Fruit fly (Drosophila melanogaster) whole organism, prepupa: ENCODE data around the gene cocoon.

ENCODE experiments used
- Blimp-1 ChIP-seq: fragments of 200-800 bp; sonication (Bioruptor generic); optimal IDR thresholded peaks from 3 replicates; lab custom pipeline; 2017; ENCODE audit warnings: missing biosample characterization, missing genetic modification characterization, mild to moderate bottlenecking, moderate library complexity, missing genetic modification reagents
- CG10631 ChIP-seq: fragments of 200-800 bp; sonication (Bioruptor generic); optimal IDR thresholded peaks from 2 replicates; lab custom pipeline; 2016; ENCODE audit warnings: missing biosample characterization, missing genetic modification characterization
- CG11294 ChIP-seq: fragments of 200-800 bp; sonication (Bioruptor generic); IDR thresholded peaks from 2 replicates; pipeline ENCODE4 v1.3.6; 2022; ENCODE audit warnings: missing biosample characterization, missing genetic modification characterization
- CG11902 ChIP-seq: fragments of 200-800 bp; sonication (Bioruptor generic); optimal IDR thresholded peaks from 3 replicates; lab custom pipeline; 2016; ENCODE audit warnings: missing biosample characterization, missing genetic modification characterization
- CG3032 ChIP-seq: fragments of 200-800 bp; optimal IDR thresholded peaks from 2 replicates; lab custom pipeline; 2019; ENCODE audit warnings: missing biosample characterization, mild to moderate bottlenecking, missing genetic modification characterization, moderate library complexity
- CG32006 ChIP-seq: fragments of 200-800 bp; sonication (Bioruptor generic); optimal IDR thresholded peaks from 3 replicates; lab custom pipeline; 2017; ENCODE audit warnings: missing biosample characterization, mild to moderate bottlenecking, missing genetic modification characterization
- CG3919 ChIP-seq: fragments of 200-800 bp; sonication (Bioruptor generic); optimal IDR thresholded peaks from 3 replicates; lab custom pipeline; 2016; ENCODE audit warnings: missing biosample characterization, missing genetic modification characterization
- CG6163 ChIP-seq: fragments of 200-800 bp; sonication (Bioruptor generic); IDR thresholded peaks from 3 replicates; pipeline ENCODE4 v1.3.6; 2022; ENCODE audit warnings: missing biosample characterization, missing genetic modification characterization
- CG6276 ChIP-seq: fragments of 200-800 bp; sonication (Bioruptor generic); optimal IDR thresholded peaks from 2 replicates; lab custom pipeline; 2017; ENCODE audit warnings: missing biosample characterization, mild to moderate bottlenecking, missing genetic modification characterization
- CG6808 ChIP-seq: fragments of 200-800 bp; sonication (Bioruptor generic); optimal IDR thresholded peaks from 3 replicates; lab custom pipeline; 2017; ENCODE audit warnings: missing biosample characterization, missing genetic modification characterization, mild to moderate bottlenecking, moderate library complexity, missing genetic modification reagents
- CG7368 ChIP-seq: fragments of 200-800 bp; sonication (Bioruptor generic); optimal IDR thresholded peaks from 3 replicates; lab custom pipeline; 2016; ENCODE audit warnings: missing biosample characterization, missing genetic modification characterization
- CG8119 ChIP-seq: fragments of 200-800 bp; sonication (Bioruptor generic); IDR thresholded peaks from 3 replicates; pipeline ENCODE4 v1.3.6; 2022; ENCODE audit warnings: missing biosample characterization, missing genetic modification characterization
- CG8319 ChIP-seq: fragments of 200-800 bp; sonication (Bioruptor generic); optimal IDR thresholded peaks from 3 replicates; lab custom pipeline; 2016; ENCODE audit warnings: missing biosample characterization, missing genetic modification characterization
- CG8632 ChIP-seq: fragments of 200-800 bp; sonication (Bioruptor generic); optimal IDR thresholded peaks from 3 replicates; lab custom pipeline; 2016; ENCODE audit warnings: missing biosample characterization, missing genetic modification characterization
- CG9139 ChIP-seq: fragments of 200-800 bp; sonication (Bioruptor generic); optimal IDR thresholded peaks from 3 replicates; lab custom pipeline; 2017; ENCODE audit warnings: missing biosample characterization, mild to moderate bottlenecking, missing genetic modification characterization
- Eip78C ChIP-seq: fragments of 200-800 bp; sonication (Bioruptor generic); peaks from one replicate; lab custom pipeline; 2016; ENCODE audit warnings: missing biosample characterization, missing genetic modification characterization
- Eip93F ChIP-seq: fragments of 200-800 bp; sonication (Bioruptor generic); optimal IDR thresholded peaks from 2 replicates; lab custom pipeline; 2016; ENCODE audit warnings: missing biosample characterization, mild to moderate bottlenecking, missing genetic modification characterization
- Ets21C ChIP-seq: fragments of 200-800 bp; sonication (Bioruptor generic); optimal IDR thresholded peaks from 3 replicates; lab custom pipeline; 2016; ENCODE audit warnings: missing biosample characterization, missing genetic modification characterization
- Ets96B ChIP-seq: fragments of 200-800 bp; optimal IDR thresholded peaks from 2 replicates; lab custom pipeline; 2019; ENCODE audit warnings: missing biosample characterization, mild to moderate bottlenecking, missing genetic modification characterization, moderate library complexity
- Gug ChIP-seq: fragments of 200-800 bp; sonication (Bioruptor generic); IDR thresholded peaks from 2 replicates; pipeline ENCODE4 v1.3.6; 2022; ENCODE audit warnings: missing biosample characterization, missing genetic modification characterization
- Hr38 ChIP-seq: sonication (Bioruptor generic); optimal IDR thresholded peaks from 2 replicates; lab custom pipeline; 2016; ENCODE audit warnings: missing biosample characterization, missing genetic modification characterization
- Hr4 ChIP-seq: fragments of 200-800 bp; sonication (Bioruptor generic); optimal IDR thresholded peaks from 3 replicates; lab custom pipeline; 2016; ENCODE audit warnings: missing biosample characterization, missing genetic modification characterization
- OdsH ChIP-seq: fragments of 200-800 bp; sonication (Bioruptor generic); optimal IDR thresholded peaks from 3 replicates; lab custom pipeline; 2016; ENCODE audit warnings: missing biosample characterization, missing genetic modification characterization
- Smox ChIP-seq: fragments of 200-800 bp; sonication (Bioruptor generic); optimal IDR thresholded peaks from 3 replicates; lab custom pipeline; 2016; ENCODE audit warnings: missing biosample characterization, missing genetic modification characterization
- Sox14 ChIP-seq: fragments of 200-800 bp; sonication (Bioruptor generic); optimal IDR thresholded peaks from 3 replicates; lab custom pipeline; 2016; ENCODE audit warnings: missing biosample characterization, missing genetic modification characterization
- Sox15 ChIP-seq: fragments of 200-800 bp; sonication (Bioruptor generic); optimal IDR thresholded peaks from 3 replicates; lab custom pipeline; 2016; ENCODE audit warnings: missing biosample characterization, missing genetic modification characterization
- dac ChIP-seq: fragments of 200-800 bp; sonication (Bioruptor generic); optimal IDR thresholded peaks from 2 replicates; lab custom pipeline; 2017; ENCODE audit warnings: missing biosample characterization, mild to moderate bottlenecking, missing genetic modification characterization
- eg ChIP-seq: fragments of 200-800 bp; sonication (Bioruptor generic); IDR thresholded peaks from 3 replicates; pipeline ENCODE4 v1.3.6; 2022; ENCODE audit warnings: missing biosample characterization, missing genetic modification characterization
- fd59A ChIP-seq: fragments of 200-800 bp; sonication (Bioruptor generic); optimal IDR thresholded peaks from 2 replicates; lab custom pipeline; 2017; ENCODE audit warnings: missing biosample characterization, mild to moderate bottlenecking, missing genetic modification characterization, missing genetic modification reagents
- fkh ChIP-seq: fragments of 200-800 bp; sonication (Bioruptor generic); optimal IDR thresholded peaks from 3 replicates; lab custom pipeline; 2017; ENCODE audit warnings: missing biosample characterization, mild to moderate bottlenecking, missing genetic modification characterization, moderate library complexity
- lz ChIP-seq: fragments of 200-800 bp; sonication (Bioruptor generic); optimal IDR thresholded peaks from 3 replicates; lab custom pipeline; 2016; ENCODE audit warnings: missing biosample characterization, missing genetic modification characterization
- net ChIP-seq: fragments of 200-800 bp; sonication (Bioruptor generic); optimal IDR thresholded peaks from 3 replicates; lab custom pipeline; 2016; ENCODE audit warnings: missing biosample characterization, missing genetic modification characterization
- pdm3 ChIP-seq: fragments of 200-800 bp; sonication (Bioruptor generic); optimal IDR thresholded peaks from 3 replicates; lab custom pipeline; 2016; ENCODE audit warnings: missing biosample characterization, missing genetic modification characterization
- salr ChIP-seq, 2 experiments: fragments of 200-800 bp; sonication (Bioruptor generic); optimal IDR thresholded peaks; 3 replicates each; lab custom pipeline; 2016 to 2018; ENCODE audit warnings: missing biosample characterization in 2 of 2, missing genetic modification characterization in 2 of 2, mild to moderate bottlenecking in 1 of 2
- spab ChIP-seq: fragments of 200-800 bp; sonication (Bioruptor generic); optimal IDR thresholded peaks from 2 replicates; lab custom pipeline; 2017; ENCODE audit warnings: missing biosample characterization, mild to moderate bottlenecking, missing genetic modification characterization, missing genetic modification reagents
- ss ChIP-seq, 2 experiments: fragments of 200-800 bp; sonication (Bioruptor generic); optimal IDR thresholded peaks; 2 replicates in 1 of 2; 3 replicates in 1 of 2; lab custom pipeline; 2017 to 2018; ENCODE audit warnings: mild to moderate bottlenecking in 2 of 2, missing biosample characterization in 2 of 2, missing genetic modification characterization in 2 of 2, moderate library complexity in 1 of 2
- svp ChIP-seq: fragments of 200-800 bp; sonication (Bioruptor generic); peaks from one replicate; lab custom pipeline; 2016; ENCODE audit warnings: missing biosample characterization, missing genetic modification characterization
- topi ChIP-seq: fragments of 200-800 bp; sonication (Bioruptor generic); optimal IDR thresholded peaks from 3 replicates; lab custom pipeline; 2016; ENCODE audit warnings: missing biosample characterization, missing genetic modification characterization
- vri ChIP-seq: fragments of 200-800 bp; sonication (Bioruptor generic); optimal IDR thresholded peaks from 3 replicates; lab custom pipeline; 2016; ENCODE audit warnings: missing biosample characterization, mild to moderate bottlenecking, missing genetic modification characterization

The cocoon gene

dm6 chr3L:15497902-15498301 lies 24.0 kb upstream of the cocoon start, which contains the start of gene CG7276:
Gene CG7276, plus strand, starts transcription at chr3L:15498202.
- no peak for TF ChIP-seq pdm3 (GFP tag; lab: Kevin White, UChicago)

- TF ChIP-seq ss (GFP tag; optimal IDR thresholded peaks at IDR 0.05; lab: Kevin White, UChicago) (no peak), Sox15 (GFP tag; lab: Kevin White, UChicago) (no peak), Blimp-1 (GFP tag; lab: Kevin White, UChicago) (no peak), Hr4 (GFP tag; lab: Kevin White, UChicago) (no peak), topi (GFP tag; lab: Kevin White, UChicago) (no peak), Sox14 (GFP tag; lab: Kevin White, UChicago) (no peak), salr (GFP tag; optimal IDR thresholded peaks at IDR 0.05; lab: Kevin White, UChicago) (no peak), Ets96B (tag; lab: Kevin White, UChicago) (no peak), Gug (GFP tag; lab: Robert Waterston, UW) (no peak), pdm3 (GFP tag; lab: Kevin White, UChicago) (no peak), CG11902 (GFP tag; lab: Kevin White, UChicago) (no peak), OdsH (GFP tag; lab: Kevin White, UChicago) (no peak), lz (GFP tag; lab: Kevin White, UChicago) (no peak), Hr38 (no peak), CG6808 (GFP tag; lab: Kevin White, UChicago) (no peak), CG9139 (GFP tag; lab: Kevin White, UChicago) (no peak), spab (no peak), CG8632 (GFP tag; lab: Kevin White, UChicago) (no peak), CG7368 (GFP tag; lab: Kevin White, UChicago) (no peak)
Observed at dm6 chr3L:15496274-15496673, 22.4 kb upstream of the cocoon start, which contains the start of gene CG13455. Gene CG13455, plus strand, starts transcription at chr3L:15496574.

dm6 chr3L:15495449-15495848 lies 21.5 kb upstream of the cocoon start, which contains the start of gene CG12355:
Gene CG12355, minus strand, starts transcription at chr3L:15495549.
- no peak for TF ChIP-seq CG6163 (GFP tag; lab: Robert Waterston, UW)
- no peak for TF ChIP-seq Eip78C (GFP tag; lab: Kevin White, UChicago)
- TF ChIP-seq CG6808 (GFP tag; lab: Kevin White, UChicago), result no peak
- no peak for TF ChIP-seq dac
- TF ChIP-seq Gug (GFP tag; lab: Robert Waterston, UW), result no peak
- TF ChIP-seq CG10631 (GFP tag; lab: Kevin White, UChicago), result no peak
- TF ChIP-seq Sox14 (GFP tag; lab: Kevin White, UChicago), result no peak
- TF ChIP-seq eg (GFP tag; lab: Robert Waterston, UW), result no peak
- TF ChIP-seq CG7368 (GFP tag; lab: Kevin White, UChicago), result no peak

dm6 chr3L:15494599-15495271 lies 20.8 kb upstream of the cocoon start:
- no peak for TF ChIP-seq Smox (GFP tag; lab: Kevin White, UChicago)
- no peak for TF ChIP-seq Eip93F (GFP tag; lab: Kevin White, UChicago)
- TF ChIP-seq Eip78C (GFP tag; lab: Kevin White, UChicago), result peak; percentile 25
- TF ChIP-seq fkh (GFP tag; lab: Kevin White, UChicago), result peak; percentile 6
- TF ChIP-seq Ets96B (tag; lab: Kevin White, UChicago), result no peak
- no peak for TF ChIP-seq Ets21C (GFP tag; lab: Kevin White, UChicago)
- no peak for TF ChIP-seq CG11902 (GFP tag; lab: Kevin White, UChicago)
- TF ChIP-seq vri (GFP tag; lab: Kevin White, UChicago), result peak; percentile 13
- TF ChIP-seq CG3032 (tag; lab: Kevin White, UChicago), result no peak

- TF ChIP-seq topi (GFP tag; lab: Kevin White, UChicago) (no peak), Smox (GFP tag; lab: Kevin White, UChicago) (no peak), net (no peak), CG8119 (GFP tag; lab: Robert Waterston, UW) (no peak), Blimp-1 (GFP tag; lab: Kevin White, UChicago) (no peak), salr (GFP tag; optimal IDR thresholded peaks at IDR 0.05; lab: Kevin White, UChicago) (no peak), CG9139 (GFP tag; lab: Kevin White, UChicago) (no peak), svp (GFP tag; lab: Kevin White, UChicago) (no peak), fd59A (GFP tag; lab: Kevin White, UChicago) (no peak), CG8319 (GFP tag; lab: Kevin White, UChicago) (no peak), CG6276 (GFP tag; lab: Kevin White, UChicago) (no peak), Sox14 (GFP tag; lab: Kevin White, UChicago) (no peak), fkh (GFP tag; lab: Kevin White, UChicago) (peak; percentile 14), CG11294 (GFP tag; lab: Robert Waterston, UW) (no peak), Ets96B (tag; lab: Kevin White, UChicago) (no peak), CG3919 (no peak), CG32006 (GFP tag; lab: Kevin White, UChicago) (peak; percentile 9)
Observed at dm6 chr3L:15493886-15494598, 20.1 kb upstream of the cocoon start.
